Fruit fly (Drosophila melanogaster): ENCODE measurements around the gene Tim13.

- TF ChIP-seq CG7101 (tag; optimal IDR thresholded peaks at IDR 0.05) (peak; percentile 15), CG33017 (tag; optimal IDR thresholded peaks at IDR 0.05) (no peak), toe (GFP tag; optimal IDR thresholded peaks at IDR 0.05) (peak; percentile 13), Mnt (GFP tag; optimal IDR thresholded peaks at IDR 0.05) (no peak)
Measured at dm6 chr3L:11789773-11790172, 15.5 kb upstream of the Tim13 start, which contains the start of gene Pi3K68D.
